Fruit fly (Drosophila melanogaster): ENCODE results near the gene CG6204.
A peak's percentile ranks its signal among the peaks of the same experiment; 100 is the strongest.

DNA sequence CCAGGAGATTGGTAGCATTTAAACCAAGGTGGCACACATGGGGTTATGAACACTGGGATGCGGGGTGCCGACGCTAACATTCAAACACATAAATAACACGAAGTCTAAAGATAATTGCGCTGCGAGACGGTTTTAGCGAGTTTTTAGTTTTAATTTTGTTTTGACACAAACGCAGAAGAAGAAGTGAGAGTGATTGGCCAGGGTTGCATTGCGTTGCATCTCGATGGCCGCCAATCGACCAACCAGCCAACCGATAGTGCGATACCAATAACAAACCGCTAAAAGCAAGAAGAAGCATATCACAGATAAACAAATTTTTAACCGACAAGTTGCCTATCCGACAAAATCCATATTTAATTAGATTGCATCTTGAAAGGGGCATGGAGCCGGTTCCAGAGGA lies 33.1 kb downstream of the CG6204 start, which contains the start of the genes Spps and CG13609:
- TF ChIP-seq CG8478 (optimal IDR thresholded peaks at IDR 0.05) (no peak), CTCF (optimal IDR thresholded peaks at IDR 0.05) (peak in 1 of 2 experiments; percentile 4)

All from S2 (cell line).